Fruit fly (Drosophila melanogaster) whole organism, embryonic: Measurements from ENCODE around the gene CG11378.

ENCODE experiments used
- Adf1 ChIP-seq: fragments of 200-800 bp; sonication (Bioruptor generic); IDR thresholded peaks from 2 replicates; pipeline ENCODE4 v1.3.6; 2022; ENCODE audit warnings: missing biosample characterization, missing genetic modification characterization
- Asciz ChIP-seq: fragments of 200-800 bp; sonication (Bioruptor generic); optimal IDR thresholded peaks from 2 replicates; lab custom pipeline; 2017; ENCODE audit warnings: missing biosample characterization, mild to moderate bottlenecking, missing genetic modification characterization, missing genetic modification reagents
- Blimp-1 ChIP-seq: fragments of 200-800 bp; sonication (Bioruptor generic); optimal IDR thresholded peaks from 3 replicates; lab custom pipeline; 2018; ENCODE audit warnings: missing biosample characterization, missing genetic modification characterization, mild to moderate bottlenecking, moderate library complexity, missing genetic modification reagents
- CG11085 ChIP-seq: fragments of 200-800 bp; sonication (Bioruptor generic); IDR thresholded peaks from 2 replicates; pipeline ENCODE4 v1.3.6; 2022; ENCODE audit warnings: missing biosample characterization, missing genetic modification characterization
- CG11504 ChIP-seq: fragments of 200-800 bp; sonication (Bioruptor generic); optimal IDR thresholded peaks from 3 replicates; lab custom pipeline; 2019; ENCODE audit warnings: missing biosample characterization, mild to moderate bottlenecking, missing genetic modification characterization, moderate library complexity
- CG12744 ChIP-seq: fragments of 200-800 bp; sonication (Bioruptor generic); optimal IDR thresholded peaks from 2 replicates; lab custom pipeline; 2016; ENCODE audit warnings: missing biosample characterization, missing genetic modification characterization
- CG12942 ChIP-seq: fragments of 200-800 bp; sonication (Bioruptor generic); optimal IDR thresholded peaks from 3 replicates; lab custom pipeline; 2016; ENCODE audit warnings: missing biosample characterization, missing genetic modification characterization
- CG14667 ChIP-seq: fragments of 200-800 bp; sonication (Bioruptor generic); IDR thresholded peaks from 2 replicates; pipeline ENCODE4 v1.3.6; 2022; ENCODE audit warnings: missing biosample characterization, missing genetic modification characterization
- CG15479 ChIP-seq: fragments of 200-800 bp; sonication (Bioruptor generic); optimal IDR thresholded peaks from 3 replicates; lab custom pipeline; 2019; ENCODE audit warnings: missing biosample characterization, mild to moderate bottlenecking, missing genetic modification characterization, moderate library complexity
- CG17328 ChIP-seq: fragments of 200-800 bp; sonication (Bioruptor generic); IDR thresholded peaks from 2 replicates; pipeline ENCODE4 v1.3.6; 2022; ENCODE audit warnings: missing biosample characterization, missing genetic modification characterization
- CG17612 ChIP-seq: fragments of 200-800 bp; sonication (Bioruptor generic); IDR thresholded peaks from 2 replicates; pipeline ENCODE4 v1.3.6; 2022; ENCODE audit warnings: missing biosample characterization, missing genetic modification characterization
- CG1832 ChIP-seq: fragments of 200-800 bp; sonication (Bioruptor generic); optimal IDR thresholded peaks from 2 replicates; lab custom pipeline; 2017; ENCODE audit warnings: missing biosample characterization, mild to moderate bottlenecking, missing genetic modification characterization, inconsistent platforms
- CG2129 ChIP-seq: fragments of 200-800 bp; sonication (Bioruptor generic); IDR thresholded peaks from 2 replicates; pipeline ENCODE4 v1.3.6; 2022; ENCODE audit warnings: missing biosample characterization, missing genetic modification characterization; ENCODE audit not compliant: partially characterized antibody
- CG34224 ChIP-seq: fragments of 200-800 bp; sonication (Bioruptor generic); IDR thresholded peaks from 3 replicates; pipeline ENCODE4 v1.3.6; 2022; ENCODE audit warnings: missing biosample characterization, missing genetic modification characterization; ENCODE audit not compliant: partially characterized antibody
- CG6689 ChIP-seq: fragments of 200-800 bp; sonication (Bioruptor generic); IDR thresholded peaks from 2 replicates; pipeline ENCODE4 v1.3.6; 2022; ENCODE audit warnings: missing biosample characterization, missing genetic modification characterization
- CG6791 ChIP-seq: fragments of 200-800 bp; sonication (Bioruptor generic); IDR thresholded peaks from 3 replicates; pipeline ENCODE4 v1.3.6; 2022; ENCODE audit warnings: missing biosample characterization, missing genetic modification characterization; ENCODE audit not compliant: partially characterized antibody
- CG7556 ChIP-seq: fragments of 200-800 bp; sonication (Bioruptor generic); optimal IDR thresholded peaks from 2 replicates; lab custom pipeline; 2017; ENCODE audit warnings: missing biosample characterization, mild to moderate bottlenecking, missing genetic modification characterization
- CG9817 ChIP-seq: fragments of 200-800 bp; sonication (Bioruptor generic); optimal IDR thresholded peaks from 2 replicates; lab custom pipeline; 2018; ENCODE audit warnings: missing biosample characterization, mild to moderate bottlenecking, missing genetic modification characterization, moderate library complexity
- Dbx ChIP-seq: fragments of 200-800 bp; sonication (Bioruptor generic); IDR thresholded peaks from 3 replicates; pipeline ENCODE4 v1.3.6; 2022; ENCODE audit warnings: missing biosample characterization, missing genetic modification characterization
- E2f1 ChIP-seq: fragments of 200-800 bp; sonication (Bioruptor generic); IDR thresholded peaks from 2 replicates; pipeline ENCODE4 v1.3.6; 2022; ENCODE audit warnings: missing biosample characterization, missing genetic modification characterization
- HLH4C ChIP-seq: fragments of 200-800 bp; sonication (Bioruptor generic); IDR thresholded peaks from 3 replicates; pipeline ENCODE4 v1.3.6; 2022; ENCODE audit warnings: missing biosample characterization, missing genetic modification characterization; ENCODE audit not compliant: partially characterized antibody
- Jarid2 ChIP-seq: fragments of 200-800 bp; sonication (Bioruptor generic); optimal IDR thresholded peaks from 3 replicates; lab custom pipeline; 2017; ENCODE audit warnings: mild to moderate bottlenecking, missing biosample characterization, missing genetic modification reagents, missing genetic modification characterization
- Meics ChIP-seq: fragments of 200-800 bp; sonication (Bioruptor generic); optimal IDR thresholded peaks from 2 replicates; lab custom pipeline; 2017; ENCODE audit warnings: missing biosample characterization, mild to moderate bottlenecking, missing genetic modification characterization
- Nf-YA ChIP-seq: fragments of 200-800 bp; sonication (Bioruptor generic); IDR thresholded peaks from 2 replicates; pipeline ENCODE4 v1.3.6; 2022; ENCODE audit warnings: missing biosample characterization, missing genetic modification characterization
- NfI ChIP-seq: fragments of 200-800 bp; sonication (Bioruptor generic); optimal IDR thresholded peaks from 3 replicates; lab custom pipeline; 2018; ENCODE audit warnings: missing biosample characterization, mild to moderate bottlenecking, missing genetic modification characterization, moderate library complexity
- Optix ChIP-seq: fragments of 200-800 bp; sonication (Bioruptor generic); IDR thresholded peaks from 3 replicates; pipeline ENCODE4 v1.3.6; 2022; ENCODE audit warnings: missing biosample characterization, missing genetic modification characterization
- Ptx1 ChIP-seq: fragments of 200-800 bp; sonication (Bioruptor generic); IDR thresholded peaks from 2 replicates; pipeline ENCODE4 v1.3.6; 2022; ENCODE audit warnings: missing biosample characterization, missing genetic modification characterization
- Sry-δ ChIP-seq: fragments of 200-800 bp; sonication (Bioruptor generic); optimal IDR thresholded peaks from 2 replicates; lab custom pipeline; 2016; ENCODE audit warnings: missing biosample characterization, missing genetic modification characterization
- Trl ChIP-seq, 3 experiments: fragments of >200 bp in 2 of 3; fragments of 200-800 bp in 1 of 3; sonication (Bioruptor generic) in 1 of 3; optimal IDR thresholded peaks; 2 replicates in 1 of 3; 3 replicates in 2 of 3; lab custom pipeline; 2016 to 2017; ENCODE audit warnings: missing biosample characterization in 1 of 3, missing genetic modification characterization in 1 of 3
- aop ChIP-seq: fragments of 200-800 bp; sonication (Bioruptor generic); IDR thresholded peaks from 2 replicates; pipeline ENCODE4 v1.3.6; 2022; ENCODE audit warnings: missing biosample characterization, missing genetic modification characterization
- bbx ChIP-seq: fragments of 200-800 bp; sonication (Bioruptor generic); IDR thresholded peaks from 2 replicates; pipeline ENCODE4 v1.3.6; 2022; ENCODE audit warnings: missing biosample characterization, missing genetic modification characterization; ENCODE audit not compliant: partially characterized antibody
- chn ChIP-seq: fragments of 200-800 bp; sonication (Bioruptor generic); optimal IDR thresholded peaks from 2 replicates; lab custom pipeline; 2016; ENCODE audit warnings: missing biosample characterization, missing genetic modification characterization
- dati ChIP-seq: fragments of 200-800 bp; sonication (Bioruptor generic); IDR thresholded peaks from 2 replicates; pipeline ENCODE4 v1.3.6; 2022; ENCODE audit warnings: missing biosample characterization, missing genetic modification characterization
- en ChIP-seq: fragments of 200-800 bp; sonication (Bioruptor generic); optimal IDR thresholded peaks from 2 replicates; lab custom pipeline; 2016; ENCODE audit warnings: missing biosample characterization, missing genetic modification characterization
- fd64A ChIP-seq: fragments of 200-800 bp; sonication (Bioruptor generic); optimal IDR thresholded peaks from 3 replicates; lab custom pipeline; 2018; ENCODE audit warnings: missing biosample characterization, mild to moderate bottlenecking, missing genetic modification characterization
- fd96Cb ChIP-seq: fragments of 200-800 bp; sonication (Bioruptor generic); optimal IDR thresholded peaks from 2 replicates; lab custom pipeline; 2018; ENCODE audit warnings: missing biosample characterization, mild to moderate bottlenecking, missing genetic modification characterization, moderate library complexity
- grau ChIP-seq: fragments of 200-800 bp; optimal IDR thresholded peaks from 3 replicates; lab custom pipeline; 2019; ENCODE audit warnings: missing biosample characterization, mild to moderate bottlenecking, missing genetic modification characterization, moderate library complexity
- grn ChIP-seq: fragments of 200-800 bp; sonication (Bioruptor generic); optimal IDR thresholded peaks from 3 replicates; lab custom pipeline; 2017; ENCODE audit warnings: missing biosample characterization, missing genetic modification characterization
- jing ChIP-seq: fragments of 200-800 bp; sonication (Bioruptor generic); optimal IDR thresholded peaks from 2 replicates; lab custom pipeline; 2018; ENCODE audit warnings: missing biosample characterization, mild to moderate bottlenecking, missing genetic modification characterization
- lola ChIP-seq, 3 experiments: fragments of >200 bp in 2 of 3; fragments of 200-800 bp in 1 of 3; sonication (Bioruptor generic) in 1 of 3; optimal IDR thresholded peaks; 2 replicates each; lab custom pipeline; 2017 to 2019; ENCODE audit warnings: missing biosample characterization in 3 of 3, missing genetic modification characterization in 3 of 3, mild to moderate bottlenecking in 1 of 3, moderate library complexity in 1 of 3
- luna ChIP-seq: fragments of 200-800 bp; sonication (Bioruptor generic); optimal IDR thresholded peaks from 2 replicates; lab custom pipeline; 2016; ENCODE audit warnings: missing biosample characterization, missing genetic modification characterization
- mam ChIP-seq: fragments of 200-800 bp; sonication (Bioruptor generic); optimal IDR thresholded peaks from 3 replicates; lab custom pipeline; 2016; ENCODE audit warnings: missing biosample characterization, missing genetic modification characterization
- org-1 ChIP-seq: fragments of 200-800 bp; sonication (Bioruptor generic); optimal IDR thresholded peaks from 2 replicates; lab custom pipeline; 2017; ENCODE audit warnings: missing biosample characterization, missing genetic modification characterization
- pan ChIP-seq, 4 experiments: fragments of >200 bp in 3 of 4; fragments of 200-800 bp in 1 of 4; sonication (Bioruptor generic) in 1 of 4; optimal IDR thresholded peaks in 3 of 4; IDR thresholded peaks in 1 of 4; 2 replicates each; pipeline versions ENCODE4 v1.3.6 to Lab custom; 2017 to 2022; ENCODE audit warnings: missing biosample characterization in 2 of 4, missing genetic modification characterization in 2 of 4, mixed read lengths in 1 of 4
- pros ChIP-seq: fragments of 200-800 bp; sonication (Bioruptor generic); optimal IDR thresholded peaks from 3 replicates; lab custom pipeline; 2019; ENCODE audit warnings: missing biosample characterization, mild to moderate bottlenecking, missing genetic modification characterization, moderate library complexity
- repo ChIP-seq: fragments of 200-800 bp; sonication (Bioruptor generic); optimal IDR thresholded peaks from 2 replicates; lab custom pipeline; 2016; ENCODE audit warnings: missing biosample characterization, missing genetic modification characterization
- sob ChIP-seq: fragments of 200-800 bp; sonication (Bioruptor generic); IDR thresholded peaks from 2 replicates; pipeline ENCODE4 v1.3.6; 2022; ENCODE audit warnings: missing biosample characterization, missing genetic modification characterization
- stwl ChIP-seq: fragments of 200-800 bp; sonication (Bioruptor generic); optimal IDR thresholded peaks from 3 replicates; lab custom pipeline; 2018; ENCODE audit warnings: missing biosample characterization, mild to moderate bottlenecking, missing genetic modification characterization, moderate library complexity
- tin ChIP-seq: fragments of 200-800 bp; sonication (Bioruptor generic); optimal IDR thresholded peaks from 3 replicates; lab custom pipeline; 2016; ENCODE audit warnings: missing biosample characterization, missing genetic modification characterization

CG11378 gene

DNA sequence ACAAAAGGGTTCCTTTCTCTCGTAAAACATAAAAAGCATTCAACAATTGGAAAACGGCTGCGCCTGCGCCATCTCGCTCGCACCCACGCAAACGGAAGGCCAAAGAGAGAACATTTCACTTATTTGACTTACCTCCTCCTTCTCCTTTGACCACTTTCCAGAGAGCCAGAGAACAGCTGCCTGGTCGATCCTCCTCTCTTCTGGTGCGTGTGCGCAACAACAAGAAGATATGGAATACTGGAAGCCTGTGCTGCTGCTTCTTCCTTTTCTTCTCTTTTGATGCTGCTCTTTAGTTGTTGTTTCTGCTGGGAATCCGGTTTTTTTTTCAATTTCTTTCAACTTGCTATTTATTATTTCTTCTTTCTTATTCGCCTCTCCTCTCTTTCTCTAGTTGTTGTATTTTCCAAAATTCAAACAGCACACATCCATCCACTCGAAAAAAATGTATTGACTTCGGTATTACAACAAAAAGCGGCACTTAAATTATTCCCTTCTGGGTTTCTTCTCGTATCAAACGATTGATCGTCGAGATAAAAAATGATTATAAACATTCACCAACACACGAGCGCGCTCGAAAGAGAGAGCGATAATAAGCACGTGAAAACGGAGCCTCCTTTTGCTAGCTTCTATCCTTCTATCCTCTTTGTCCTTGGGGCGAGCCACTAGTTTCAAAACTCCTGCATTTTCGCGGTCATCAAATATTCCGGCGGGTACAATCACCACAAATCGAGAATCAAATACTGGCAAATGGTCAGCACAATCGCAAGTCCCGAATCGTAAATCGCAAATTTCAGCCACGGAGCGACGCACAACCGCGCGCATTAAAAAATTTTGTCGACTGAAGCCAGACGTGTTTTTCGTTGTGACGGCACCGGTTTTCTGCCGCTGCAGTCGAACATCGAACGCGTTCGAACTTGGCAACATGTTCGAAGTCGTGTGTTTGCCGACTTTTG is 36.3 kb upstream of the CG11378 start, which contains the start of gene CG3655 (continued):
- TF ChIP-seq Dbx: no peak
- TF ChIP-seq mam (GFP tag; lab: Kevin White, UChicago): no peak
- TF ChIP-seq Optix (GFP tag; lab: Robert Waterston, UW): no peak
- 0 out of 2 replicates have a peak, but pooled peaks have one; percentile 8 for TF ChIP-seq bbx
- no peak for TF ChIP-seq Sry-δ
- TF ChIP-seq Nf-YA (GFP tag; lab: Robert Waterston, UW): no peak
- TF ChIP-seq CG6689 (GFP tag; lab: Robert Waterston, UW): no peak
- TF ChIP-seq HLH4C (GFP tag; lab: Robert Waterston, UW): no peak
- TF ChIP-seq NfI (GFP tag; lab: Kevin White, UChicago): no peak
- no peak for TF ChIP-seq fd64A (GFP tag; lab: Kevin White, UChicago)
- no peak for TF ChIP-seq CG17612
- TF ChIP-seq CG34224 (GFP tag; lab: Robert Waterston, UW): 0 out of 3 replicates have a peak, but pooled peaks have one; percentile 16
- no peak for TF ChIP-seq Asciz (GFP tag; lab: Kevin White, UChicago)
- peak; percentile 97 for TF ChIP-seq Jarid2 (GFP tag; lab: Kevin White, UChicago)
- no peak for TF ChIP-seq jing
- TF ChIP-seq CG17328 (GFP tag; lab: Robert Waterston, UW): no peak
- no peak for TF ChIP-seq tin (GFP tag; lab: Kevin White, UChicago)
- no peak for TF ChIP-seq fd96Cb (tag; lab: Kevin White, UChicago)
- peak; percentile 54 for TF ChIP-seq pros (GFP tag; lab: Kevin White, UChicago)
- peak; percentile 27 to 72 for TF ChIP-seq Trl (optimal IDR thresholded peaks at IDR 0.05; lab: Kevin White, UChicago)
- no peak for TF ChIP-seq Trl (GFP tag; optimal IDR thresholded peaks at IDR 0.05; lab: Kevin White, UChicago)
- peak; percentile 43 for TF ChIP-seq CG1832
- peak; percentile 5; the same call in 1 of the 2 replicates for TF ChIP-seq Adf1
- TF ChIP-seq CG6791: no peak
- no peak for TF ChIP-seq repo (GFP tag; lab: Kevin White, UChicago)
- TF ChIP-seq aop: no peak
- TF ChIP-seq Ptx1: no peak
- TF ChIP-seq grn (GFP tag; lab: Kevin White, UChicago): peak; percentile 89

DNA sequence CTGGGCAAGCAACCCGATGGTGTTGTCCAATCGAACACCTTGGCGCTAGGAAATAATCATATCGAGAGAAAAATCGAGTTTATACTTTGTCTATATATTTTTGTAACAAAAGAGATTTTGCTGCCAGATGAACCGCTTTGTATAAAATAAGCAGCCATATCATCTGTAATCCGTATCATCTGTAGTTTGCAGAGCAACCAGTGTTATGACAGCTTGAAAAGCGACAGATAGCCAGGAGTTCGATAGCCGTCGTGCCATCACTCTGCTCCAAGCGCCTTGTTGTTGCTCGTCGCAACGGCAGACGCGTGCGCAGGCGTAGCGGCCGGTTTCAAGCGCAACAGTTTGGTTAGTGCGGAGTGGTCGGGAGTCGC is 35.6 kb upstream of the CG11378 start:
- TF ChIP-seq en: no peak
- TF ChIP-seq CG11085 (GFP tag; lab: Robert Waterston, UW): no peak
- TF ChIP-seq CG11504 (tag; lab: Kevin White, UChicago): peak; percentile 36
- no peak for TF ChIP-seq dati (GFP tag; lab: Robert Waterston, UW)
- no peak for TF ChIP-seq CG12744
- no peak for TF ChIP-seq CG2129 (GFP tag; lab: Robert Waterston, UW)
- TF ChIP-seq chn (GFP tag; lab: Kevin White, UChicago): no peak
- TF ChIP-seq luna (GFP tag; lab: Kevin White, UChicago): no peak
- TF ChIP-seq Meics: peak; percentile 36
- TF ChIP-seq E2f1 (GFP tag; lab: Robert Waterston, UW): no peak
- no peak for TF ChIP-seq sob
- peak; percentile 18 for TF ChIP-seq CG7556 (GFP tag; lab: Kevin White, UChicago)
- no peak for TF ChIP-seq CG14667 (GFP tag; lab: Robert Waterston, UW)
- TF ChIP-seq lola (GFP tag; optimal IDR thresholded peaks at IDR 0.05; lab: Kevin White, UChicago): no peak
- no peak for TF ChIP-seq pan (optimal IDR thresholded peaks at IDR 0.05; lab: Kevin White, UChicago)
- no peak for TF ChIP-seq pan (GFP tag; optimal IDR thresholded peaks at IDR 0.05 in 1 of 2, IDR thresholded peaks at IDR 0.05 in 1 of 2)
- no peak for TF ChIP-seq CG12942 (GFP tag; lab: Kevin White, UChicago)
- TF ChIP-seq CG15479: no peak
- no peak for TF ChIP-seq org-1 (GFP tag; lab: Kevin White, UChicago)
- TF ChIP-seq Blimp-1 (GFP tag; lab: Kevin White, UChicago): no peak
- no peak for TF ChIP-seq CG9817 (tag; lab: Kevin White, UChicago)
- no peak for TF ChIP-seq stwl (tag; lab: Kevin White, UChicago)
- TF ChIP-seq grau (tag; lab: Kevin White, UChicago): peak; percentile 34
